Worm (Caenorhabditis elegans) whole organism, L1 larva: ENCODE measurements around the gene cyp-13A10.

Experiments
- ama-1 ChIP-seq: fragments of 150-350 bp; optimal IDR thresholded peaks from 2 replicates; lab custom pipeline; 2014
- blmp-1 ChIP-seq: fragments of 150-350 bp; optimal IDR thresholded peaks from 2 replicates; lab custom pipeline; 2014; ENCODE audit warnings: missing biosample characterization, missing genetic modification characterization
- ces-1 ChIP-seq: fragments of 150-350 bp; optimal IDR thresholded peaks from 2 replicates; lab custom pipeline; 2014; ENCODE audit warnings: missing biosample characterization, missing genetic modification reagents, missing genetic modification characterization
- egl-13 ChIP-seq: sonication (generic microtip); optimal IDR thresholded peaks from 2 replicates; lab custom pipeline; 2016; ENCODE audit warnings: missing genotype, missing genetic modification reagents, missing genetic modification characterization, missing compliant biosample characterization
- lin-13 ChIP-seq: fragments of 150-350 bp; optimal IDR thresholded peaks from 2 replicates; lab custom pipeline; 2014; ENCODE audit warnings: missing biosample characterization, missing genetic modification reagents, missing genetic modification characterization
- lir-3 ChIP-seq: sonication (generic microtip); optimal IDR thresholded peaks from 2 replicates; lab custom pipeline; 2016; ENCODE audit warnings: mild to moderate bottlenecking, missing genetic modification characterization, moderate library complexity, missing compliant biosample characterization; ENCODE audit not compliant: poor library complexity
- lsy-2 ChIP-seq, 2 experiments: fragments of 150-350 bp; optimal IDR thresholded peaks; 2 replicates each; lab custom pipeline; 2014; ENCODE audit warnings: missing biosample characterization in 2 of 2, missing genetic modification characterization in 2 of 2
- nhr-20 ChIP-seq: sonication (generic microtip); optimal IDR thresholded peaks from 2 replicates; lab custom pipeline; 2016; ENCODE audit warnings: mild to moderate bottlenecking, missing genetic modification characterization, missing compliant biosample characterization
- nhr-237 ChIP-seq: fragments of 150-350 bp; optimal IDR thresholded peaks from 2 replicates; lab custom pipeline; 2014; ENCODE audit warnings: missing biosample characterization, missing genetic modification characterization
- pqm-1 ChIP-seq: sonication (generic microtip); optimal IDR thresholded peaks from 3 replicates; lab custom pipeline; 2017; ENCODE audit warnings: missing biosample characterization, missing genetic modification characterization
- rnt-1 ChIP-seq: sonication (generic microtip); optimal IDR thresholded peaks from 2 replicates; lab custom pipeline; 2016; ENCODE audit warnings: mild to moderate bottlenecking, missing genetic modification characterization, moderate library complexity, missing compliant biosample characterization
- tbx-2 ChIP-seq: sonication (generic microtip); optimal IDR thresholded peaks from 2 replicates; lab custom pipeline; 2016; ENCODE audit warnings: missing genetic modification characterization, missing compliant biosample characterization
- unc-62 ChIP-seq: fragments of 150-350 bp; optimal IDR thresholded peaks from 2 replicates; lab custom pipeline; 2014; ENCODE audit warnings: missing biosample characterization, missing genetic modification reagents, missing genetic modification characterization

DNA sequence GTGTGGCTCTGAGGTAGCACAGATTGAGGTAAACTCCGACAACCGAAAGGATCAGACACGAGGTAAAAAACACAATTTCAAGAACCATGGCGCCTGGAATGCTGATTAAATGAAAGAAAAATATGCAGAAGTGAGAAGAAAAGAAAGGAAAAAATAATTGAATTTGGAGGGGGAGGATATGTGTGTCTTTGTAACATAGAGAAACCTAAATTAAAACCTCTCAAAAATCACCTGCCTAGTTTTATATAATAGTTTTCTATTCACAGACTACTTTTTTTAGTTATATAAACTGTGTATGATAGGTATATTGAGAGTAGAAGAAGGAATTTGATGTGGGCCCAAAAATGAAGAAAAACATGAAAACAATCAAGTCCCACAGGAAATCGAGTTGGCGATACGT lies 2.9 kb upstream of the cyp-13A10 start, which contains the start of gene ZK1320.5:
- TF ChIP-seq ama-1 (lab: Kevin White, UChicago) (no peak), egl-13 (tag; lab: Kevin White, UChicago) (no peak), pqm-1 (tag; lab: Kevin White, UChicago) (no peak), lir-3 (no peak), nhr-237 (tag; lab: Kevin White, UChicago) (no peak), unc-62 (GFP tag; lab: Kevin White, UChicago) (no peak), blmp-1 (tag; lab: Kevin White, UChicago) (no peak), lsy-2 (tag; optimal IDR thresholded peaks at IDR 0.05; lab: Kevin White, UChicago) (no peak), ces-1 (GFP tag; lab: Kevin White, UChicago) (no peak), rnt-1 (tag; lab: Kevin White, UChicago) (no peak), tbx-2 (no peak), nhr-20 (tag; lab: Kevin White, UChicago) (no peak), lin-13 (GFP tag; lab: Kevin White, UChicago) (no peak)
